Fruit fly (Drosophila melanogaster) whole organism, wandering third instar larva: Measurements from ENCODE around the gene Vps60.
A peak's percentile ranks its signal among the peaks of the same experiment; 100 is the strongest.

ENCODE experiments used
- CG32264 ChIP-seq: fragments of 200-800 bp; sonication (Bioruptor generic); optimal IDR thresholded peaks from 2 replicates; lab custom pipeline; 2016; ENCODE audit warnings: missing biosample characterization, missing genetic modification characterization
- Dif ChIP-seq: fragments of 200-275, 200-300 bp; sonication (Bioruptor generic); optimal IDR thresholded peaks from 2 replicates; lab custom pipeline; 2018; ENCODE audit warnings: missing biosample characterization, missing genetic modification characterization; ENCODE audit not compliant: partially characterized antibody
- Hr78 ChIP-seq: fragments of >200 bp; optimal IDR thresholded peaks from 2 replicates; lab custom pipeline; 2017; ENCODE audit warnings: missing biosample characterization, missing genetic modification characterization
- Rel ChIP-seq, 2 experiments: fragments of 200-800 bp; sonication (Bioruptor generic) in 1 of 2; optimal IDR thresholded peaks; 2 replicates in 1 of 2; 3 replicates in 1 of 2; lab custom pipeline; 2016 to 2019; ENCODE audit warnings: mild to moderate bottlenecking in 2 of 2, missing biosample characterization in 2 of 2, missing genetic modification characterization in 2 of 2, moderate library complexity in 1 of 2
- Sp1 ChIP-seq: fragments of 200-800 bp; sonication (Bioruptor generic); optimal IDR thresholded peaks from 3 replicates; lab custom pipeline; 2019; ENCODE audit warnings: missing biosample characterization, mild to moderate bottlenecking, missing genetic modification characterization, moderate library complexity
- brk ChIP-seq: fragments of 200-800 bp; sonication (Bioruptor generic); optimal IDR thresholded peaks from 2 replicates; lab custom pipeline; 2016; ENCODE audit warnings: missing biosample characterization, mild to moderate bottlenecking, missing genetic modification characterization
- dmrt93B ChIP-seq: fragments of 200-800 bp; sonication (Bioruptor generic); optimal IDR thresholded peaks from 2 replicates; lab custom pipeline; 2018; ENCODE audit warnings: missing biosample characterization, mild to moderate bottlenecking, missing genetic modification characterization
- ey ChIP-seq: fragments of 200-800 bp; sonication (Bioruptor generic); optimal IDR thresholded peaks from 2 replicates; lab custom pipeline; 2016; ENCODE audit warnings: missing biosample characterization, missing genetic modification characterization
- h ChIP-seq: fragments of 200-800 bp; sonication (Bioruptor generic); optimal IDR thresholded peaks from 3 replicates; lab custom pipeline; 2016; ENCODE audit warnings: missing biosample characterization, mild to moderate bottlenecking, missing genetic modification characterization
- pan ChIP-seq: fragments of >200 bp; optimal IDR thresholded peaks from 2 replicates; lab custom pipeline; 2017
- psq ChIP-seq: fragments of 200-800 bp; sonication (Bioruptor generic); optimal IDR thresholded peaks from 3 replicates; lab custom pipeline; 2017; ENCODE audit warnings: missing biosample characterization, mild to moderate bottlenecking, missing genetic modification characterization, moderate library complexity
- tai ChIP-seq: sonication (Bioruptor generic); optimal IDR thresholded peaks from 2 replicates; lab custom pipeline; 2016; ENCODE audit warnings: missing biosample characterization, missing genetic modification characterization
- woc ChIP-seq: sonication (Bioruptor generic); optimal IDR thresholded peaks from 2 replicates; lab custom pipeline; 2016; ENCODE audit warnings: missing biosample characterization, mild to moderate bottlenecking, missing genetic modification characterization

DNA sequence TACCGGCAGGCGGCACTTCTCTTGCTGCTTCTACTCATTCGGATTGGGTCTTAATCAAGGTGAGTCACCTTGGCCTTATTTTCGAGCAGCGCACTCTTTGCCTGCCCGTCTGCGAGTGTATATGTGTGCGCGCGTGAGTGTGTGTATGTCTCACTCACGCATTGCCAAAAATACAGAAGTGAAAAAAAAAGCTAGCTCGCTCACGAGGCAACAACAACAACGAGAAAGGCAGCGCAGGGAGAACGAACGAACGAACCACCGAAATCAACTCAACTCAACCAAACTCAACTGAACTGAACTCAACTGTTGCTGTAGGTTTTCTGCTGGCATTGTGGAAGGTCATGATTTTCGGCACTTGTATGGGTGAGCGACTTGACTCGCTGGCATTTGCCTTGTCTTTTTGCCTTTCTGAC lies 7.4 kb downstream of the Vps60 start:
- TF ChIP-seq Hr78 = no peak
- TF ChIP-seq brk (GFP tag; lab: Kevin White, UChicago) = no peak
- TF ChIP-seq h = no peak
- TF ChIP-seq dmrt93B (GFP tag; lab: Kevin White, UChicago) = no peak
- TF ChIP-seq Sp1 = no peak
- TF ChIP-seq Dif (GFP tag; lab: Kevin White, UChicago) = no peak
- TF ChIP-seq woc (GFP tag; lab: Kevin White, UChicago) = no peak
- no peak for TF ChIP-seq tai (GFP tag; lab: Kevin White, UChicago)
- no peak for TF ChIP-seq pan (lab: Kevin White, UChicago)
- no peak for TF ChIP-seq ey (GFP tag; lab: Kevin White, UChicago)
- no peak for TF ChIP-seq Rel (GFP tag; optimal IDR thresholded peaks at IDR 0.05; lab: Kevin White, UChicago)
- TF ChIP-seq Rel (tag; optimal IDR thresholded peaks at IDR 0.05; lab: Kevin White, UChicago) = peak; percentile 26
- peak; percentile 28 for TF ChIP-seq psq (GFP tag; lab: Kevin White, UChicago)
- TF ChIP-seq CG32264 (GFP tag; lab: Kevin White, UChicago) = no peak
